Worm (Caenorhabditis elegans): Measurements from ENCODE around the gene T05G5.4.

DNA sequence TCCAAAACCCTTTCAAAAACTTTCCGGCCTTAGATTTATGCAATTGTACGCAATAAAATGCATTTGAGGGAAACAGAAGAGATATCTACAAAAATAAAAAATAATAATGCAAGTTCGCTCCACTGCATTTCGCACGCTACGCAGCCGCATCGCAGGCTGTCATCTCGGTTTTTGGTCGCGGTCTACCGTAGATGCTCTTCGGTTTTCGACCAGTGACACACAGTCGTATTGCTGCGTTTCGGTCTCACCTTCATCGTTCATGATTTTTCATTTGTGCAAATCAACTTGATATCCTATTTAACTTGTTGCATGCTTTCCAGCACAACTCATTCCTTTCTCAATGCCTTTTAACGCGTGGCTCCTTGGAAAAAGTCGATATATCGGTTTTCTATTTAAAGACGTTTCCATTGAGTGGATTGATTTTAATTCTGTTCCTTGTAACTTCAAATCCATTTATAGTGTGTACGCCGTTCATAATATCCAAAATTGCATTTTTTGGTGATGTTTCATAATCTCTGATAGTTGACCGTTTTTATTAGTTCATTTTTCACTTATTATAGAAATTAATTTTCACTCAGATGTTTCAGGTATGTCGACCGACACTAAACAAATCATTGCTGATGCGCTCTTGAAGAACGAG lies 32.1 kb downstream of the T05G5.4 start, which contains the start of gene vha-1:
- TF ChIP-seq pha-2 (tag; optimal IDR thresholded peaks at IDR 0.05) (no peak), ama-1 (optimal IDR thresholded peaks at IDR 0.05) (peak; percentile 24), ceh-19 (GFP tag; optimal IDR thresholded peaks at IDR 0.05) (no peak), fkh-10 (GFP tag; optimal IDR thresholded peaks at IDR 0.05) (no peak), F13H6.1 (tag; optimal IDR thresholded peaks at IDR 0.05) (no peak), unc-55 (GFP tag; optimal IDR thresholded peaks at IDR 0.05) (no peak), dmd-4 (tag; optimal IDR thresholded peaks at IDR 0.05; ENCODE audit: borderline replicate concordance) (no peak)
